Worm (Caenorhabditis elegans): ENCODE measurements around the gene ZC513.3.

ZC513.3 gene

DNA sequence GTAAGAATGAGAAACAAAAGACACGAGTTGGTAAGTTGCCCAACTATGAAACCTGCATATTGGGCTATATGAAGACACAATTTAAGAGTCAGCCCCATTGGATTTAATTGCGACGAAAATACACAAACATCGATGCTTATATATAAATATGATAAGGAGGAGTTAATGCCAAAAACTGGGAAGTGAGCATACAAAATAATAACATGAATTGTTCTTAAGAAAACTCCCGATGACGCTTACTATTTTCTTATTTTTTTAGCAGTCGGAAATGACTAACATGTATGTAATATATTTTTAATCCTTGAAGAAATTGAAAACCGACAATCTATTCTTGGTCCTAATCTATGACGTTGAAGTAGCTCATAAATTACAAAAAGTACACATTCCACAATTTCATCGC, 25.2 kb downstream of the ZC513.3 start, which contains the start of gene str-144:
str-144 (minus strand) TSS at position 101 of the 400 bp plus-strand sequence.
- TF ChIP-seq nhr-28 (tag; optimal IDR thresholded peaks at IDR 0.05) (no peak), ces-1 (GFP tag; optimal IDR thresholded peaks at IDR 0.05) (no peak), drap-1 (GFP tag; optimal IDR thresholded peaks at IDR 0.05) (no peak), snpc-4 (tag; optimal IDR thresholded peaks at IDR 0.05) (no peak), ceh-43 (GFP tag; optimal IDR thresholded peaks at IDR 0.05) (no peak), M03D4.4 (tag; optimal IDR thresholded peaks at IDR 0.05) (no peak)

DNA sequence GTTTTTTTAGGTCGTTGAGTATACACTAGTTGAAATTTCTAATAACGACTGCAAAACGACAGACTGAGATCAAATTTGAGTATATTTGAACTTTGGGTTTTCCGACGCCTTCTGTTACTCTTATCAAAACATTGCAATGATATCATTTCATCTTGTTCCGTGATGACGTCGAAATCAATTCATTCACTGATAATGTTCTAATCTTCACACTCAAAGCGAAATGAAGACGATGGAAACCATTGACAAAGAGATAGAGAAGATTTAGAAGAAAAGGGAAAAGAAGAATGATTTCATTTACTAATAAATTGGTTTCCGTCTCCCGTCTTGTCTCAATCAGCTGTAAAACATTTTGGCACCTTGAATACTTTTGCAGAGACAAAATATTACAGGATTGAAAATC, 26.4 kb downstream of the ZC513.3 start:
- TF ChIP-seq mab-5 (tag; optimal IDR thresholded peaks at IDR 0.05) (no peak), lin-13 (tag; optimal IDR thresholded peaks at IDR 0.05) (no peak), ces-1 (GFP tag; optimal IDR thresholded peaks at IDR 0.05) (no peak), ceh-39 (tag; optimal IDR thresholded peaks at IDR 0.05) (no peak), elt-3 (tag; optimal IDR thresholded peaks at IDR 0.05) (peak; percentile 78), nhr-28 (tag; optimal IDR thresholded peaks at IDR 0.05) (no peak)

DNA sequence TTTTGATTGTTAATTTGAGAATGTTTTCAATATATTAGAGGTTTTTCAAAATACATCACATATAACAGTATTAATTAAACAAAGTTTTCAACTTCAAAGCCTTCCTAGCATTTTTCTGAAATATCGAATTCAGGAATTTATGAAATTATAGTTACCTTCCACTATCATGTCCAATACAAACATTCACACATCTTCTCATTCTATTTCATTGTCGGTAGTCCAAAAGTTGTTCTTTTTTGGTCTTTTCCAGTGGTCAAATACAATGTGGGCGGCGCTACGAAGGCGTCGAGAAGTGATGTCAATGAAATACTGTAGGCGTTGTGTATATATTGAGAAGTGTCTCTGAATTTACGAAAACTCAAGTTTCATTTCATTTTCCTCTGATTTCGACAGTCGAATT, 28.9 kb downstream of the ZC513.3 start, which contains the start of gene catp-3:
catp-3 (plus strand) TSS at position 301 of the 400 bp plus-strand sequence.
- no peak for TF ChIP-seq unc-62 (GFP tag; optimal IDR thresholded peaks at IDR 0.05)
- no peak for TF ChIP-seq M03D4.4 (tag; optimal IDR thresholded peaks at IDR 0.05)
- no peak for TF ChIP-seq unc-39 (tag; optimal IDR thresholded peaks at IDR 0.05)
- TF ChIP-seq blmp-1 (tag; optimal IDR thresholded peaks at IDR 0.05): no peak
- TF ChIP-seq mab-5 (tag; optimal IDR thresholded peaks at IDR 0.05): no peak
- no peak for TF ChIP-seq lin-32 (GFP tag; optimal IDR thresholded peaks at IDR 0.05)
- TF ChIP-seq mls-2 (tag; optimal IDR thresholded peaks at IDR 0.05): no peak
- no peak for TF ChIP-seq nhr-28 (tag; optimal IDR thresholded peaks at IDR 0.05)
- no peak for TF ChIP-seq elt-3 (tag; optimal IDR thresholded peaks at IDR 0.05)
- TF ChIP-seq cnd-1 (tag; optimal IDR thresholded peaks at IDR 0.05): no peak
- no peak for TF ChIP-seq nhr-2 (tag; optimal IDR thresholded peaks at IDR 0.05)

DNA sequence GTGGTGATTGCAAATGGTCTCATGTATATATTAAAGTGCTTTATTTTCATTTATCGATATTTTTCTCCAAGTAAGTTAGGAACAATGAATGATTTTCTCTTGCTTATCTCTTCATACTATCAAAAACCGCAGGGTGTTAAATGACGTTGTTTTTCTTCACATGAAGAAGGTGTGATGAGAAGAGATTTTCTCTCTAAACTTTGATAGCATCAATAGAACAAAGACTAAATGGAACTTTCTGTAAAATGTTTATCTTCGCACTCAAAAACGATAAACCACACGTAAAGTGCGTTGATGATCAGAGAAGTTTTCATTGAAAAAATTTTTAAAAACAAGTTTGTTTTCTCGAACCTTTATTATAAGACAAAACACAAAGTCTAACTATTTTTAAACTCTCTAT, 33.0 kb downstream of the ZC513.3 start:
- TF ChIP-seq snpc-4 (tag; optimal IDR thresholded peaks at IDR 0.05) (no peak), elt-3 (tag; optimal IDR thresholded peaks at IDR 0.05) (no peak), drap-1 (GFP tag; optimal IDR thresholded peaks at IDR 0.05) (no peak), nhr-2 (tag; optimal IDR thresholded peaks at IDR 0.05) (no peak), elt-1 (tag; optimal IDR thresholded peaks at IDR 0.05; ENCODE audit: borderline replicate concordance, insufficient read depth) (no peak), lin-13 (tag; optimal IDR thresholded peaks at IDR 0.05) (no peak)

DNA sequence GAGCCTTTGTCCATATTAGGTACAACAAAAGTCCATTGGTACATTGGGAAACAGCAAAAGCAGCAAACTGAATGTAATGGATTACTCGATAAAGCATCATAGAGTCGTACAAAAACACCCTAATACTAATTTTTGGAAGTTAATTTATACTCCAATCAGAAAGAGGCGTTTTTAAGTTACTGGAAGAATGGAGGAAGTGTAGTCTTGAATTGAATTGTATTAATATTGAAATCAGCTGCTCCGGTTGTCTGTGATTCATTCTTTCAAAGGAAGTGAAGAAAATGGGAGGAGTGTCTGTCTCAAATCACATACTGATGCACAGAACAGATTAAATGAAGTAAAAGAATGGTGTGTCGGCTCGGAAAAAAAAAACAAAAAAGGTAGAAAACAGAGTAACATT, 34.8 kb downstream of the ZC513.3 start, which contains the start of gene str-131:
str-131 (minus strand) TSS at position 101 of the 400 bp plus-strand sequence.
- no peak for TF ChIP-seq lsy-2 (tag; optimal IDR thresholded peaks at IDR 0.05)
- TF ChIP-seq tbx-8 (GFP tag; optimal IDR thresholded peaks at IDR 0.05): no peak
- TF ChIP-seq elt-3 (tag; optimal IDR thresholded peaks at IDR 0.05): no peak
- TF ChIP-seq cnd-1 (tag; optimal IDR thresholded peaks at IDR 0.05): no peak
- no peak for TF ChIP-seq ces-1 (GFP tag; optimal IDR thresholded peaks at IDR 0.05)
- no peak for TF ChIP-seq unc-62 (GFP tag; optimal IDR thresholded peaks at IDR 0.05)
- TF ChIP-seq zip-8 (tag; optimal IDR thresholded peaks at IDR 0.05): no peak
- TF ChIP-seq mab-5 (tag; optimal IDR thresholded peaks at IDR 0.05): no peak
- TF ChIP-seq sem-2 (GFP tag; optimal IDR thresholded peaks at IDR 0.05): no peak

DNA sequence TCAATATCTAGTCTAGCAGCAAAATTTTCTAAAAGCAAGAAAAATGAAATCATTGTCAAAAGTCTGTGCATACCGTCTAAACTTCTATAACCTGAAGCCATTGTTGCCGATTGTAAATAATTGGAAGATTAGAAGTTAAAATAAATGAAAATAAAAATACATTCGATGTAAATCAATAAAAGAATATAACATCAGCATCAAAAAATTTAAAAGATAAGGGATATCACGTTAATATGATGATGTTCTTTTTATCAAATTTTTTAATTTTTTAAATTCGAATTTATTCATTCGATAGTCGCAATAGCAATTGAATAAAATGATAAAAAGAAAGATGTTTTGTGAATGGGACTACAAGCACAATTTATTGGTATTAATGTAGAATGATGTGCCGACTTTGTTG, 38.3 kb downstream of the ZC513.3 start, which contains the start of gene C09H5.7:
C09H5.7 (minus strand) TSS at position 101 of the 400 bp plus-strand sequence.
- no peak for TF ChIP-seq M03D4.4 (tag; optimal IDR thresholded peaks at IDR 0.05)
- TF ChIP-seq ceh-83 (GFP tag; optimal IDR thresholded peaks at IDR 0.05): no peak
- no peak for TF ChIP-seq zip-8 (tag; optimal IDR thresholded peaks at IDR 0.05)
- TF ChIP-seq unc-62 (GFP tag; optimal IDR thresholded peaks at IDR 0.05): no peak
- TF ChIP-seq tbx-8 (GFP tag; optimal IDR thresholded peaks at IDR 0.05): no peak
- no peak for TF ChIP-seq lsy-2 (tag; optimal IDR thresholded peaks at IDR 0.05)
- no peak for TF ChIP-seq ceh-43 (GFP tag; optimal IDR thresholded peaks at IDR 0.05)
- no peak for TF ChIP-seq ceh-39 (tag; optimal IDR thresholded peaks at IDR 0.05)
- TF ChIP-seq lin-32 (GFP tag; optimal IDR thresholded peaks at IDR 0.05): no peak
- no peak for TF ChIP-seq elt-1 (tag; optimal IDR thresholded peaks at IDR 0.05; ENCODE audit: borderline replicate concordance, insufficient read depth)
- TF ChIP-seq cnd-1 (tag; optimal IDR thresholded peaks at IDR 0.05): no peak

DNA sequence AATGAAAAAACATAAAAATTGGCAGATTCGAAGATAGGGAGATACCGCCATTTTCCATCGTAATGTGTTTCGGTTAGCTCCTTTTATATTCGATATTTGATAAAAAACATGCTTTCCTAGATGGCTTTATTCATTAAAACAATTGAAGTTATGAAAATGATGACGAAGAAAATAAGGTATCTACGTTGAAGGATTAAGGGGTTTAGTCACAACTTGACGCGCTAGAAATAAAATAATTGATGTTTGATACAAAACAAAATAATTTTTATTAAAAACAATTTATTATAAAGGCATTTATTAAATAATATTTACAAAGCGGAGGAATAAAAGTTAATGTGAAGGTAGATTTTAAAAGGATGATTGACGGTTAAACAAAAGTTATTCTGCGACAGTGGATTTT, 43.8 kb downstream of the ZC513.3 start, which contains the start of gene str-130:
str-130 (minus strand) TSS at position 101 of the 400 bp plus-strand sequence.
- TF ChIP-seq ceh-39 (tag; optimal IDR thresholded peaks at IDR 0.05): no peak
- TF ChIP-seq nhr-237 (tag; optimal IDR thresholded peaks at IDR 0.05): no peak
- TF ChIP-seq drap-1 (GFP tag; optimal IDR thresholded peaks at IDR 0.05): no peak
- no peak for TF ChIP-seq mab-5 (tag; optimal IDR thresholded peaks at IDR 0.05)
- TF ChIP-seq zip-8 (tag; optimal IDR thresholded peaks at IDR 0.05): no peak
- TF ChIP-seq blmp-1 (tag; optimal IDR thresholded peaks at IDR 0.05): no peak
- no peak for TF ChIP-seq hlh-1 (tag; optimal IDR thresholded peaks at IDR 0.05)
- TF ChIP-seq M03D4.4 (tag; optimal IDR thresholded peaks at IDR 0.05): no peak
- TF ChIP-seq nhr-28 (tag; optimal IDR thresholded peaks at IDR 0.05): no peak
- TF ChIP-seq ceh-43 (GFP tag; optimal IDR thresholded peaks at IDR 0.05): no peak
- TF ChIP-seq nhr-12 (tag; optimal IDR thresholded peaks at IDR 0.05): no peak
- no peak for TF ChIP-seq unc-120 (tag; optimal IDR thresholded peaks at IDR 0.05; ENCODE audit: poor library complexity, severe bottlenecking)

All from whole organism, mixed stage, embryonic.